Fruit fly (Drosophila melanogaster) whole organism, embryonic: ENCODE results near the gene Hmt4-20.

Experiments
- ATbp ChIP-seq: fragments of 200-800 bp; sonication (Bioruptor generic); optimal IDR thresholded peaks from 2 replicates; lab custom pipeline; 2017; ENCODE audit warnings: missing biosample characterization, mild to moderate bottlenecking, missing genetic modification characterization, missing genetic modification reagents
- Asciz ChIP-seq: fragments of 200-800 bp; sonication (Bioruptor generic); optimal IDR thresholded peaks from 2 replicates; lab custom pipeline; 2017; ENCODE audit warnings: missing biosample characterization, mild to moderate bottlenecking, missing genetic modification characterization, missing genetic modification reagents
- Blimp-1 ChIP-seq: fragments of 200-800 bp; sonication (Bioruptor generic); optimal IDR thresholded peaks from 3 replicates; lab custom pipeline; 2018; ENCODE audit warnings: missing biosample characterization, missing genetic modification characterization, mild to moderate bottlenecking, moderate library complexity, missing genetic modification reagents
- CG10209 ChIP-seq: fragments of 200-800 bp; sonication (Bioruptor generic); optimal IDR thresholded peaks from 3 replicates; lab custom pipeline; 2017; ENCODE audit warnings: missing biosample characterization, mild to moderate bottlenecking, missing genetic modification characterization, missing genetic modification reagents
- CG10321 ChIP-seq: fragments of 200-800 bp; sonication (Bioruptor generic); IDR thresholded peaks from 2 replicates; pipeline ENCODE4 v1.3.6; 2022; ENCODE audit warnings: missing biosample characterization, missing genetic modification characterization
- CG10366 ChIP-seq: fragments of 200-800 bp; sonication (Bioruptor generic); IDR thresholded peaks from 2 replicates; pipeline ENCODE4 v1.3.6; 2022; ENCODE audit warnings: missing biosample characterization, missing genetic modification characterization
- CG10979 ChIP-seq: fragments of 200-800 bp; sonication (Bioruptor generic); optimal IDR thresholded peaks from 2 replicates; lab custom pipeline; 2018; ENCODE audit warnings: missing biosample characterization, mild to moderate bottlenecking, missing genetic modification characterization, moderate library complexity
- CG11093 ChIP-seq: fragments of 200-800 bp; sonication (Bioruptor generic); IDR thresholded peaks from 3 replicates; pipeline ENCODE4 v1.3.6; 2022; ENCODE audit warnings: missing biosample characterization, missing genetic modification characterization
- CG11504 ChIP-seq: fragments of 200-800 bp; sonication (Bioruptor generic); optimal IDR thresholded peaks from 3 replicates; lab custom pipeline; 2019; ENCODE audit warnings: missing biosample characterization, mild to moderate bottlenecking, missing genetic modification characterization, moderate library complexity
- CG12071 ChIP-seq: fragments of 200-800 bp; sonication (Bioruptor generic); optimal IDR thresholded peaks from 3 replicates; lab custom pipeline; 2018; ENCODE audit warnings: missing biosample characterization, mild to moderate bottlenecking, missing genetic modification characterization
- CG12155 ChIP-seq: fragments of 200-800 bp; sonication (Bioruptor generic); optimal IDR thresholded peaks from 3 replicates; lab custom pipeline; 2016; ENCODE audit warnings: missing biosample characterization, missing genetic modification characterization
- CG12391 ChIP-seq: fragments of 200-800 bp; sonication (Bioruptor generic); optimal IDR thresholded peaks from 3 replicates; lab custom pipeline; 2018; ENCODE audit warnings: missing biosample characterization, mild to moderate bottlenecking, missing genetic modification characterization, moderate library complexity
- CG13424 ChIP-seq: fragments of 200-800 bp; sonication (Bioruptor generic); optimal IDR thresholded peaks from 2 replicates; lab custom pipeline; 2019; ENCODE audit warnings: missing biosample characterization, mild to moderate bottlenecking, missing genetic modification characterization, moderate library complexity
- CG13775 ChIP-seq: fragments of 200-800 bp; sonication (Bioruptor generic); optimal IDR thresholded peaks from 3 replicates; lab custom pipeline; 2017; ENCODE audit warnings: missing biosample characterization, mild to moderate bottlenecking, missing genetic modification characterization
- CG16863 ChIP-seq: fragments of 200-800 bp; sonication (Bioruptor generic); optimal IDR thresholded peaks from 3 replicates; lab custom pipeline; 2016; ENCODE audit warnings: missing biosample characterization, missing genetic modification characterization
- CG17328 ChIP-seq: fragments of 200-800 bp; sonication (Bioruptor generic); IDR thresholded peaks from 2 replicates; pipeline ENCODE4 v1.3.6; 2022; ENCODE audit warnings: missing biosample characterization, missing genetic modification characterization
- CG17359 ChIP-seq: fragments of 200-800 bp; sonication (Bioruptor generic); optimal IDR thresholded peaks from 3 replicates; lab custom pipeline; 2018; ENCODE audit warnings: missing biosample characterization, mild to moderate bottlenecking, missing genetic modification characterization, moderate library complexity
- CG34376 ChIP-seq: fragments of 200-800 bp; sonication (Bioruptor generic); optimal IDR thresholded peaks from 2 replicates; lab custom pipeline; 2018; ENCODE audit warnings: missing biosample characterization, mild to moderate bottlenecking, missing genetic modification characterization
- CG4820 ChIP-seq: fragments of 200-800 bp; sonication (Bioruptor generic); optimal IDR thresholded peaks from 3 replicates; lab custom pipeline; 2016; ENCODE audit warnings: missing biosample characterization, missing genetic modification characterization
- CHES-1-like ChIP-seq: fragments of 200-800 bp; sonication (Bioruptor generic); optimal IDR thresholded peaks from 2 replicates; lab custom pipeline; 2016; ENCODE audit warnings: missing biosample characterization, missing genetic modification characterization
- Dll ChIP-seq: fragments of 200-800 bp; sonication (Bioruptor generic); IDR thresholded peaks from 4 replicates; pipeline ENCODE4 v1.3.6; 2022; ENCODE audit warnings: missing biosample characterization, missing genetic modification characterization; ENCODE audit not compliant: partially characterized antibody
- Drgx ChIP-seq: fragments of 200-800 bp; sonication (Bioruptor generic); IDR thresholded peaks from 2 replicates; pipeline ENCODE4 v1.3.6; 2022; ENCODE audit warnings: missing biosample characterization, missing genetic modification characterization
- Eip74EF ChIP-seq, 2 experiments: fragments of 200-800 bp in 1 of 2; fragments of >200 bp in 1 of 2; sonication (Bioruptor generic) in 1 of 2; optimal IDR thresholded peaks; 2 replicates each; lab custom pipeline; 2017 to 2019; ENCODE audit warnings: missing biosample characterization in 2 of 2, missing genetic modification characterization in 2 of 2, mild to moderate bottlenecking in 1 of 2, moderate library complexity in 1 of 2
- Ets65A ChIP-seq: fragments of 200-800 bp; sonication (Bioruptor generic); peaks from one replicate; lab custom pipeline; 2016; ENCODE audit warnings: missing biosample characterization, missing genetic modification characterization
- HLH54F ChIP-seq: fragments of 200-800 bp; sonication (Bioruptor generic); optimal IDR thresholded peaks from 3 replicates; lab custom pipeline; 2016; ENCODE audit warnings: missing biosample characterization, missing genetic modification characterization
- Lim3 ChIP-seq: fragments of 200-800 bp; sonication (Bioruptor generic); IDR thresholded peaks from 2 replicates; pipeline ENCODE4 v1.3.6; 2022; ENCODE audit warnings: missing biosample characterization, missing genetic modification characterization
- Med ChIP-seq: fragments of 200-800 bp; sonication (Bioruptor generic); peaks from one replicate; lab custom pipeline; 2016; ENCODE audit warnings: missing biosample characterization, missing genetic modification characterization, mild to moderate bottlenecking, inconsistent platforms, moderate library complexity
- NFAT ChIP-seq: fragments of 200-800 bp; sonication (Bioruptor generic); IDR thresholded peaks from 2 replicates; pipeline ENCODE4 v1.3.6; 2022; ENCODE audit warnings: missing biosample characterization, missing genetic modification characterization
- Nf-YB ChIP-seq: fragments of 200-800 bp; sonication (Bioruptor generic); optimal IDR thresholded peaks from 3 replicates; lab custom pipeline; 2019; ENCODE audit warnings: missing biosample characterization, mild to moderate bottlenecking, missing genetic modification characterization, moderate library complexity
- Poxn ChIP-seq: fragments of 200-800 bp; sonication (Bioruptor generic); IDR thresholded peaks from 2 replicates; pipeline ENCODE4 v1.3.6; 2022; ENCODE audit warnings: missing biosample characterization, missing genetic modification characterization
- Spps ChIP-seq: fragments of 200-800 bp; sonication (Bioruptor generic); optimal IDR thresholded peaks from 2 replicates; lab custom pipeline; 2018; ENCODE audit warnings: missing biosample characterization, mild to moderate bottlenecking, missing genetic modification characterization
- Xrp1 ChIP-seq: fragments of 200-800 bp; sonication (Bioruptor generic); IDR thresholded peaks from 2 replicates; pipeline ENCODE4 v1.3.6; 2022; ENCODE audit warnings: missing biosample characterization, missing genetic modification characterization
- ash1 ChIP-seq: fragments of 200-800 bp; sonication (Bioruptor generic); optimal IDR thresholded peaks from 2 replicates; lab custom pipeline; 2018; ENCODE audit warnings: missing biosample characterization, mild to moderate bottlenecking, missing genetic modification characterization
- chif ChIP-seq, 2 experiments: fragments of 200-800 bp; sonication (Bioruptor generic); optimal IDR thresholded peaks; 3 replicates each; lab custom pipeline; 2016; ENCODE audit warnings: missing biosample characterization in 2 of 2, missing genetic modification characterization in 2 of 2
- chm ChIP-seq: fragments of 200-800 bp; sonication (Bioruptor generic); IDR thresholded peaks from 2 replicates; pipeline ENCODE4 v1.3.6; 2022; ENCODE audit warnings: missing biosample characterization, missing genetic modification characterization
- dmrt99B ChIP-seq: fragments of 200-800 bp; sonication (Bioruptor generic); optimal IDR thresholded peaks from 2 replicates; lab custom pipeline; 2018; ENCODE audit warnings: missing biosample characterization, mild to moderate bottlenecking, missing genetic modification characterization, moderate library complexity
- fd96Cb ChIP-seq: fragments of 200-800 bp; sonication (Bioruptor generic); optimal IDR thresholded peaks from 2 replicates; lab custom pipeline; 2018; ENCODE audit warnings: missing biosample characterization, mild to moderate bottlenecking, missing genetic modification characterization, moderate library complexity
- gsb-n ChIP-seq: fragments of 200-800 bp; sonication (Bioruptor generic); optimal IDR thresholded peaks from 3 replicates; lab custom pipeline; 2018; ENCODE audit warnings: missing biosample characterization, mild to moderate bottlenecking, missing genetic modification characterization
- jigr1 ChIP-seq: fragments of 200-800 bp; sonication (Bioruptor generic); IDR thresholded peaks from 3 replicates; pipeline ENCODE4 v1.3.6; 2022; ENCODE audit warnings: missing biosample characterization, missing genetic modification characterization
- lola ChIP-seq, 3 experiments: fragments of >200 bp in 2 of 3; fragments of 200-800 bp in 1 of 3; sonication (Bioruptor generic) in 1 of 3; optimal IDR thresholded peaks; 2 replicates each; lab custom pipeline; 2017 to 2019; ENCODE audit warnings: missing biosample characterization in 3 of 3, missing genetic modification characterization in 3 of 3, mild to moderate bottlenecking in 1 of 3, moderate library complexity in 1 of 3
- maf-S ChIP-seq: fragments of 200-800 bp; sonication (Bioruptor generic); optimal IDR thresholded peaks from 2 replicates; lab custom pipeline; 2016; ENCODE audit warnings: missing biosample characterization, missing genetic modification characterization
- oc ChIP-seq: fragments of 200-800 bp; sonication (Bioruptor generic); optimal IDR thresholded peaks from 2 replicates; lab custom pipeline; 2018; ENCODE audit warnings: missing biosample characterization, mild to moderate bottlenecking, missing genetic modification characterization, moderate library complexity
- odd ChIP-seq: fragments of 200-800 bp; sonication (Bioruptor generic); optimal IDR thresholded peaks from 2 replicates; lab custom pipeline; 2017; ENCODE audit warnings: missing biosample characterization, mild to moderate bottlenecking, missing genetic modification characterization
- row ChIP-seq: fragments of 200-800 bp; sonication (Bioruptor generic); IDR thresholded peaks from 3 replicates; pipeline ENCODE4 v1.3.6; 2022; ENCODE audit warnings: missing biosample characterization, missing genetic modification characterization
- sc ChIP-seq, 3 experiments: fragments of >200 bp in 2 of 3; fragments of 200-800 bp in 1 of 3; sonication (Bioruptor generic) in 1 of 3; optimal IDR thresholded peaks; 2 replicates in 2 of 3; 3 replicates in 1 of 3; lab custom pipeline; 2017; ENCODE audit warnings: mild to moderate bottlenecking in 1 of 3, missing biosample characterization in 1 of 3, missing genetic modification characterization in 1 of 3, missing genetic modification reagents in 1 of 3
- sd ChIP-seq: fragments of 200-800 bp; sonication (Bioruptor generic); optimal IDR thresholded peaks from 3 replicates; lab custom pipeline; 2018; ENCODE audit warnings: missing biosample characterization, mild to moderate bottlenecking, missing genetic modification characterization, moderate library complexity
- so ChIP-seq: fragments of 200-800 bp; sonication (Bioruptor generic); IDR thresholded peaks from 3 replicates; pipeline ENCODE4 v1.3.6; 2022; ENCODE audit warnings: missing biosample characterization, missing genetic modification characterization
- tll ChIP-seq, 2 experiments: fragments of 200-800 bp in 1 of 2; fragments of >200 bp in 1 of 2; sonication (Bioruptor generic) in 1 of 2; optimal IDR thresholded peaks; 2 replicates each; lab custom pipeline; 2017 to 2019; ENCODE audit warnings: missing biosample characterization in 2 of 2, missing genetic modification characterization in 2 of 2, mild to moderate bottlenecking in 1 of 2, moderate library complexity in 1 of 2
- unpg ChIP-seq: fragments of 200-800 bp; sonication (Bioruptor generic); optimal IDR thresholded peaks from 3 replicates; lab custom pipeline; 2018; ENCODE audit warnings: missing biosample characterization, mild to moderate bottlenecking, missing genetic modification characterization, moderate library complexity
- zfh1 ChIP-seq: fragments of 200-800 bp; sonication (Bioruptor generic); IDR thresholded peaks from 3 replicates; pipeline ENCODE4 v1.3.6; 2022; ENCODE audit warnings: missing biosample characterization, missing genetic modification characterization

Gene Hmt4-20

DNA sequence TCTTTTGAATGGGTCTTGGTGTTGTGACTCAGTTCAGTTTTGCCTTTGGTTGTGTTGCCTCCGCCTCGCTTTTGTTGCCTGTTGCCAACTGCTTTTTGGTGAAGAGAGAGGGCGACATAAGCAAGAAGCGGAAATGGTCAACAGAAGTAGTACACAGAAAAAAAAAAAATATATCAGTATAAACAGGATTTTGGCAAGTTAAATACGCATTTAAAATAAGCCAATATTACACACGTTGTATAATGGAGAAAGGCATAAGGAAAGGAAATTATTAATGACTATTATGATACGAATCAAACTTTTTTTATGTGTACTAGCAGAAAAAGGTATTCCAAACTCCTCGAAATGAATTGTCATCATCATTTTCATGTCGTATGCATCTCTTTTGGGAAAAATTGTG, 40.2 kb upstream of the Hmt4-20 start (continued):
- TF ChIP-seq unpg (GFP tag; lab: Kevin White, UChicago) (peak; percentile 28), CHES-1-like (GFP tag; lab: Kevin White, UChicago) (no peak), Eip74EF (GFP tag; optimal IDR thresholded peaks at IDR 0.05; lab: Kevin White, UChicago) (peak in 1 of 2 experiments; percentile 27), odd (GFP tag; lab: Kevin White, UChicago) (no peak), CG34376 (GFP tag; lab: Kevin White, UChicago) (no peak), CG10209 (GFP tag; lab: Kevin White, UChicago) (no peak), so (GFP tag; lab: Robert Waterston, UW) (no peak), CG4820 (GFP tag; lab: Kevin White, UChicago) (no peak), chif (GFP tag; optimal IDR thresholded peaks at IDR 0.05; lab: Kevin White, UChicago) (peak in 1 of 2 experiments; percentile 16), CG10366 (GFP tag; lab: Robert Waterston, UW) (no peak), Nf-YB (no peak), Dll (GFP tag; lab: Robert Waterston, UW) (no peak), CG13424 (tag; lab: Kevin White, UChicago) (peak; percentile 3), Lim3 (no peak), maf-S (GFP tag; lab: Kevin White, UChicago) (no peak), HLH54F (no peak), CG17359 (tag; lab: Kevin White, UChicago) (peak; percentile 25), Poxn (no peak), CG12155 (GFP tag; lab: Kevin White, UChicago) (no peak), CG16863 (GFP tag; lab: Kevin White, UChicago) (peak; percentile 24), NFAT (GFP tag; lab: Robert Waterston, UW) (no peak), Blimp-1 (GFP tag; lab: Kevin White, UChicago) (peak; percentile 54), oc (peak; percentile 16), ATbp (GFP tag; lab: Kevin White, UChicago) (peak; percentile 17), CG12071 (GFP tag; lab: Kevin White, UChicago) (no peak), CG17328 (no peak), row (GFP tag; lab: Robert Waterston, UW) (peak; percentile 24; the same call in 1 of the 3 replicates), tll (GFP tag; optimal IDR thresholded peaks at IDR 0.05; lab: Kevin White, UChicago) (no peak), Spps (tag; lab: Kevin White, UChicago) (peak; percentile 7), zfh1 (GFP tag; lab: Robert Waterston, UW) (no peak), Ets65A (no peak), CG11093 (GFP tag; lab: Robert Waterston, UW) (no peak), CG13775 (GFP tag; lab: Kevin White, UChicago) (no peak), Asciz (GFP tag; lab: Kevin White, UChicago) (peak; percentile 19), Med (peak; percentile 77), CG10979 (tag; lab: Kevin White, UChicago) (peak; percentile 58), sd (tag; lab: Kevin White, UChicago) (no peak), gsb-n (tag; lab: Kevin White, UChicago) (peak; percentile 2), CG12391 (tag; lab: Kevin White, UChicago) (peak; percentile 35), dmrt99B (tag; lab: Kevin White, UChicago) (peak; percentile 71), CG10321 (no peak), lola (GFP tag; optimal IDR thresholded peaks at IDR 0.05; lab: Kevin White, UChicago) (peak in 1 of 3 experiments; percentile 33), Drgx (0 out of 2 replicates have a peak, but pooled peaks have one; percentile 11), ash1 (GFP tag; lab: Kevin White, UChicago) (no peak), sc (optimal IDR thresholded peaks at IDR 0.05; lab: Kevin White, UChicago) (no peak), sc (GFP tag; optimal IDR thresholded peaks at IDR 0.05; lab: Kevin White, UChicago) (no peak), chm (GFP tag; lab: Robert Waterston, UW) (no peak), Xrp1 (peak; percentile 46), jigr1 (no peak), CG11504 (tag; lab: Kevin White, UChicago) (peak; percentile 47), fd96Cb (tag; lab: Kevin White, UChicago) (peak; percentile 16)
